Fruit fly (Drosophila melanogaster) whole organism, wandering third instar larva: Measurements from ENCODE around the gene Spn85F.

ENCODE experiments used
- Abd-B ChIP-seq: fragments of >200 bp; optimal IDR thresholded peaks from 2 replicates; lab custom pipeline; 2017; ENCODE audit warnings: missing biosample characterization, missing genetic modification characterization
- CG32264 ChIP-seq: fragments of 200-800 bp; sonication (Bioruptor generic); optimal IDR thresholded peaks from 2 replicates; lab custom pipeline; 2016; ENCODE audit warnings: missing biosample characterization, missing genetic modification characterization
- CG9705 ChIP-seq: fragments of 200-800 bp; sonication (Bioruptor generic); optimal IDR thresholded peaks from 2 replicates; lab custom pipeline; 2018; ENCODE audit warnings: missing biosample characterization, mild to moderate bottlenecking, missing genetic modification characterization
- CrebA ChIP-seq: fragments of 200-800 bp; sonication (Bioruptor generic); optimal IDR thresholded peaks from 2 replicates; lab custom pipeline; 2016; ENCODE audit warnings: missing biosample characterization, mild to moderate bottlenecking, missing genetic modification characterization, borderline replicate concordance
- Dfd ChIP-seq: fragments of >200 bp; optimal IDR thresholded peaks from 2 replicates; lab custom pipeline; 2017; ENCODE audit warnings: missing biosample characterization, missing genetic modification characterization
- Dif ChIP-seq: fragments of 200-275, 200-300 bp; sonication (Bioruptor generic); optimal IDR thresholded peaks from 2 replicates; lab custom pipeline; 2018; ENCODE audit warnings: missing biosample characterization, missing genetic modification characterization; ENCODE audit not compliant: partially characterized antibody
- HLH106 ChIP-seq: fragments of 200-800 bp; optimal IDR thresholded peaks from 3 replicates; lab custom pipeline; 2019; ENCODE audit warnings: missing biosample characterization, mild to moderate bottlenecking, missing genetic modification characterization, moderate library complexity
- Hnf4 ChIP-seq: fragments of 200-800 bp; sonication (Bioruptor generic); optimal IDR thresholded peaks from 2 replicates; lab custom pipeline; 2016; ENCODE audit warnings: missing biosample characterization, mild to moderate bottlenecking, missing genetic modification characterization
- Hr83 ChIP-seq: fragments of 200-300 bp; sonication (Bioruptor generic); optimal IDR thresholded peaks from 2 replicates; lab custom pipeline; 2016; ENCODE audit warnings: missing biosample characterization, mild to moderate bottlenecking, missing genetic modification characterization, moderate library complexity; ENCODE audit not compliant: poor library complexity, severe bottlenecking
- Jra ChIP-seq: sonication (Bioruptor generic); optimal IDR thresholded peaks from 2 replicates; lab custom pipeline; 2016; ENCODE audit warnings: missing biosample characterization, missing genetic modification characterization
- Mio ChIP-seq: sonication (Bioruptor generic); optimal IDR thresholded peaks from 2 replicates; lab custom pipeline; 2016; ENCODE audit warnings: missing biosample characterization, missing genetic modification characterization
- Myc ChIP-seq: fragments of >200 bp; optimal IDR thresholded peaks from 2 replicates; lab custom pipeline; 2017
- N ChIP-seq: fragments of >200 bp; optimal IDR thresholded peaks from 2 replicates; lab custom pipeline; 2018; ENCODE audit warnings: missing biosample characterization, missing external identifiers, missing genetic modification characterization
- OdsH ChIP-seq: fragments of 200-800 bp; sonication (Bioruptor generic); optimal IDR thresholded peaks from 2 replicates; lab custom pipeline; 2016; ENCODE audit warnings: missing biosample characterization, mild to moderate bottlenecking, missing genetic modification characterization
- Rel ChIP-seq, 2 experiments: fragments of 200-800 bp; sonication (Bioruptor generic) in 1 of 2; optimal IDR thresholded peaks; 2 replicates in 1 of 2; 3 replicates in 1 of 2; lab custom pipeline; 2016 to 2019; ENCODE audit warnings: mild to moderate bottlenecking in 2 of 2, missing biosample characterization in 2 of 2, missing genetic modification characterization in 2 of 2, moderate library complexity in 1 of 2
- Sp1 ChIP-seq: fragments of 200-800 bp; sonication (Bioruptor generic); optimal IDR thresholded peaks from 3 replicates; lab custom pipeline; 2019; ENCODE audit warnings: missing biosample characterization, mild to moderate bottlenecking, missing genetic modification characterization, moderate library complexity
- Vsx2 ChIP-seq: fragments of 200-300, 225-300 bp; sonication (Bioruptor generic); optimal IDR thresholded peaks from 2 replicates; lab custom pipeline; 2018; ENCODE audit warnings: missing biosample characterization, missing genetic modification characterization; ENCODE audit not compliant: partially characterized antibody
- br ChIP-seq: fragments of 200-800 bp; sonication (Bioruptor generic); optimal IDR thresholded peaks from 2 replicates; lab custom pipeline; 2016; ENCODE audit warnings: missing biosample characterization, missing genetic modification characterization
- brk ChIP-seq: fragments of 200-800 bp; sonication (Bioruptor generic); optimal IDR thresholded peaks from 2 replicates; lab custom pipeline; 2016; ENCODE audit warnings: missing biosample characterization, mild to moderate bottlenecking, missing genetic modification characterization
- dl ChIP-seq, 2 experiments: fragments of 175-275, 200-275 bp in 1 of 2; fragments of 200-275 bp in 1 of 2; sonication (Bioruptor generic); optimal IDR thresholded peaks; lab custom pipeline; 2018; ENCODE audit warnings: mild to moderate bottlenecking in 2 of 2, missing biosample characterization in 2 of 2, missing genetic modification characterization in 2 of 2, moderate library complexity in 2 of 2; ENCODE audit not compliant: partially characterized antibody in 2 of 2, insufficient read depth in 1 of 2
- dmrt93B ChIP-seq: fragments of 200-800 bp; sonication (Bioruptor generic); optimal IDR thresholded peaks from 2 replicates; lab custom pipeline; 2018; ENCODE audit warnings: missing biosample characterization, mild to moderate bottlenecking, missing genetic modification characterization
- dsf ChIP-seq: sonication (Bioruptor generic); optimal IDR thresholded peaks from 2 replicates; lab custom pipeline; 2016; ENCODE audit warnings: missing biosample characterization, missing genetic modification characterization, borderline replicate concordance
- ey ChIP-seq: fragments of 200-800 bp; sonication (Bioruptor generic); optimal IDR thresholded peaks from 2 replicates; lab custom pipeline; 2016; ENCODE audit warnings: missing biosample characterization, missing genetic modification characterization
- foxo ChIP-seq, 2 experiments: fragments of 200-800 bp; sonication (Bioruptor generic); optimal IDR thresholded peaks; 2 replicates in 1 of 2; 3 replicates in 1 of 2; lab custom pipeline; 2016 to 2017; ENCODE audit warnings: missing biosample characterization in 2 of 2, missing genetic modification characterization in 2 of 2
- fru ChIP-seq: fragments of 200-800 bp; sonication (Bioruptor generic); optimal IDR thresholded peaks from 3 replicates; lab custom pipeline; 2016; ENCODE audit warnings: missing biosample characterization, mild to moderate bottlenecking, missing genetic modification characterization
- h ChIP-seq: fragments of 200-800 bp; sonication (Bioruptor generic); optimal IDR thresholded peaks from 3 replicates; lab custom pipeline; 2016; ENCODE audit warnings: missing biosample characterization, mild to moderate bottlenecking, missing genetic modification characterization
- lola ChIP-seq: fragments of >200 bp; optimal IDR thresholded peaks from 2 replicates; lab custom pipeline; 2017; ENCODE audit warnings: missing biosample characterization, missing genetic modification characterization
- pan ChIP-seq: fragments of >200 bp; optimal IDR thresholded peaks from 2 replicates; lab custom pipeline; 2017
- psq ChIP-seq: fragments of 200-800 bp; sonication (Bioruptor generic); optimal IDR thresholded peaks from 3 replicates; lab custom pipeline; 2017; ENCODE audit warnings: missing biosample characterization, mild to moderate bottlenecking, missing genetic modification characterization, moderate library complexity
- rgr ChIP-seq: fragments of 200-800 bp; sonication (Bioruptor generic); optimal IDR thresholded peaks from 3 replicates; lab custom pipeline; 2016; ENCODE audit warnings: missing biosample characterization, mild to moderate bottlenecking, missing genetic modification characterization
- sage ChIP-seq: fragments of 200-800 bp; sonication (Bioruptor generic); optimal IDR thresholded peaks from 2 replicates; lab custom pipeline; 2016; ENCODE audit warnings: missing biosample characterization, mild to moderate bottlenecking, missing genetic modification characterization
- tai ChIP-seq: sonication (Bioruptor generic); optimal IDR thresholded peaks from 2 replicates; lab custom pipeline; 2016; ENCODE audit warnings: missing biosample characterization, missing genetic modification characterization
- usp ChIP-seq: fragments of >200 bp; optimal IDR thresholded peaks from 2 replicates; lab custom pipeline; 2017; ENCODE audit warnings: missing biosample characterization, missing genetic modification characterization
- woc ChIP-seq: sonication (Bioruptor generic); optimal IDR thresholded peaks from 2 replicates; lab custom pipeline; 2016; ENCODE audit warnings: missing biosample characterization, mild to moderate bottlenecking, missing genetic modification characterization

Gene Spn85F

DNA sequence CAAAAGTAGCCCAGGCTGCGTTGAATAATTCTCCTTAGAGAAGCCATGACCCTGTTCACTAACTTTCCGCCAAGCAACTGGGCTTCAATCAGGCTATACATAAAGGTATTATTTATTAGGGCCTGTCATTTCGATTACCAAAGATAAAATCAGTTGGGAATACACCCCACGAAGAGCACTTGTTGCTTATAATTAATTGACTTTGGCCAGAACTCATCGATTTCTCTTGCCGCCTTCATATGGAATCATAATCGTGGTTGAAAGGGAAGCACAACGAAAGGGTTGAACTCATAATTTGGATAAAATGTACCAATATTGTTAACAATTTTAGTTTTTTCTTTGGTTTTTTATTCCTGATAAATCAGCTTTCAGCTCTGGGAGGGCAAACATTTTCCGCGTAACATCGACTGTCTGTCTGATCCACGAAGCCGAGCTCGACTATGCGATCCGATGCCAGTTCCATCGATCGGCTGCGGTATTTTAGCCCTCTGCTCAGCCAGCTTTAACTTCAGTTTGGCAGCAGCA lies at the start of gene Spn85F, which contains the start of gene Gr85a:
Gene Spn85F, plus strand, starts transcription at position 475 of the 525 bp plus-strand sequence.
Gene Gr85a, minus strand, starts transcription at position 101 of the 525 bp plus-strand sequence.
- TF ChIP-seq CrebA (no peak), Jra (GFP tag; lab: Kevin White, UChicago) (no peak), Myc (lab: Kevin White, UChicago) (no peak), Rel (GFP tag; optimal IDR thresholded peaks at IDR 0.05; lab: Kevin White, UChicago) (no peak), Rel (tag; optimal IDR thresholded peaks at IDR 0.05; lab: Kevin White, UChicago) (no peak)

DNA sequence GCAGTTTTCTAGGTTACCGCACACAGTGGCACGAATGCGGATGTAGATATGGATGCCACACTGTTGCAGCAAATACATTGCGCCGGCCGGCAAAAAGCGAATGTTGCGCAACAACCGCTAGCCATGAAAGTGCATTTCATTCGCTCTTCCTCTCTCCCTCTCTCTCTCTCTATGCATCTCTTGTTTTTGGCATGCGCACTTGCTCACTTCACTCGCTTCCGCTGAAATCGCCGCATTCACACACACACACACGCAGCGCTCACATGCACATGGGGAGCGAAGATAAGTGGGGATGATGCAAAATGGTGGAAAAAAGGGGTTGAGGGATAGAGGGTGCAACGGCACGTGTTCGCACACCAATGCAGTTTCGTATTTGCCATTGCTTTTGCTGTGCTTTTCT lies 47.1 kb upstream of the Spn85F start:
- TF ChIP-seq Mio (GFP tag; lab: Kevin White, UChicago) = no peak
- no peak for TF ChIP-seq HLH106 (tag; lab: Kevin White, UChicago)
- TF ChIP-seq Jra (GFP tag; lab: Kevin White, UChicago) = no peak
- no peak for TF ChIP-seq brk (GFP tag; lab: Kevin White, UChicago)
- TF ChIP-seq pan = no peak
- TF ChIP-seq dsf (GFP tag; lab: Kevin White, UChicago) = no peak
- no peak for TF ChIP-seq tai (GFP tag; lab: Kevin White, UChicago)
- no peak for TF ChIP-seq Sp1
- TF ChIP-seq Rel (GFP tag; optimal IDR thresholded peaks at IDR 0.05; lab: Kevin White, UChicago) = no peak
- TF ChIP-seq Rel (tag; optimal IDR thresholded peaks at IDR 0.05; lab: Kevin White, UChicago) = no peak
- TF ChIP-seq woc (GFP tag; lab: Kevin White, UChicago) = no peak
- no peak for TF ChIP-seq fru (GFP tag; lab: Kevin White, UChicago)
- TF ChIP-seq ey (GFP tag; lab: Kevin White, UChicago) = no peak
- TF ChIP-seq dmrt93B (GFP tag; lab: Kevin White, UChicago) = no peak
- TF ChIP-seq Vsx2 (GFP tag; lab: Kevin White, UChicago) = peak; percentile 24
- TF ChIP-seq Hnf4 = no peak
- TF ChIP-seq sage (GFP tag; lab: Kevin White, UChicago) = no peak
- TF ChIP-seq CrebA = no peak
- no peak for TF ChIP-seq foxo (GFP tag; optimal IDR thresholded peaks at IDR 0.05; lab: Kevin White, UChicago)
- no peak for TF ChIP-seq usp (GFP tag; lab: Kevin White, UChicago)
- TF ChIP-seq N (GFP tag; lab: Kevin White, UChicago) = no peak
- no peak for TF ChIP-seq OdsH (GFP tag; lab: Kevin White, UChicago)
- TF ChIP-seq lola (GFP tag; lab: Kevin White, UChicago) = no peak
- no peak for TF ChIP-seq rgr (GFP tag; lab: Kevin White, UChicago)
- TF ChIP-seq Dfd (GFP tag; lab: Kevin White, UChicago) = no peak
- TF ChIP-seq br (GFP tag; lab: Kevin White, UChicago) = peak; percentile 11
- TF ChIP-seq Abd-B (GFP tag; lab: Kevin White, UChicago) = no peak
- no peak for TF ChIP-seq Myc (lab: Kevin White, UChicago)
- peak; percentile 4 for TF ChIP-seq h
- no peak for TF ChIP-seq dl (GFP tag; optimal IDR thresholded peaks at IDR 0.05; lab: Kevin White, UChicago; ENCODE audit: insufficient read depth in 1 of 2, partially characterized antibody in 2 of 2)
- no peak for TF ChIP-seq Hr83 (GFP tag; lab: Kevin White, UChicago)
- no peak for TF ChIP-seq CG32264 (GFP tag; lab: Kevin White, UChicago)
- peak; percentile 27 for TF ChIP-seq psq (GFP tag; lab: Kevin White, UChicago)
- TF ChIP-seq Dif = no peak

dm6 chr3R:9950984-9951383 lies 46.0 kb upstream of the Spn85F start:
- TF ChIP-seq rgr (GFP tag; lab: Kevin White, UChicago) (peak; percentile 3), h (peak; percentile 21), fru (GFP tag; lab: Kevin White, UChicago) (peak; percentile 3), usp (GFP tag; lab: Kevin White, UChicago) (no peak)

dm6 chr3R:9951679-9952078 lies 45.3 kb upstream of the Spn85F start:
- no peak for TF ChIP-seq foxo (GFP tag; optimal IDR thresholded peaks at IDR 0.05; lab: Kevin White, UChicago)
- no peak for TF ChIP-seq OdsH (GFP tag; lab: Kevin White, UChicago)
- no peak for TF ChIP-seq h
- TF ChIP-seq Hr83 (GFP tag; lab: Kevin White, UChicago) = no peak
- TF ChIP-seq sage (GFP tag; lab: Kevin White, UChicago) = no peak
- TF ChIP-seq woc (GFP tag; lab: Kevin White, UChicago) = no peak
- no peak for TF ChIP-seq CG9705 (GFP tag; lab: Kevin White, UChicago)
- TF ChIP-seq pan = no peak
- TF ChIP-seq Dif = no peak
- TF ChIP-seq usp (GFP tag; lab: Kevin White, UChicago) = no peak
- no peak for TF ChIP-seq CG32264 (GFP tag; lab: Kevin White, UChicago)
- no peak for TF ChIP-seq tai (GFP tag; lab: Kevin White, UChicago)
- TF ChIP-seq, all 38 proteins: peak for 0
